Worm (Caenorhabditis elegans) whole organism, L2 larva: ENCODE results near the gene col-152.

Experiments
- C34F6.9 ChIP-seq: fragments of 150-350 bp; optimal IDR thresholded peaks from 2 replicates; lab custom pipeline; 2014; ENCODE audit warnings: missing biosample characterization, missing genetic modification characterization
- F13H6.1 ChIP-seq: sonication (generic microtip); optimal IDR thresholded peaks from 2 replicates; lab custom pipeline; 2016; ENCODE audit warnings: missing genetic modification characterization, missing compliant biosample characterization
- R02D3.7 ChIP-seq: fragments of 150-350 bp; optimal IDR thresholded peaks from 2 replicates; lab custom pipeline; 2014; ENCODE audit warnings: missing biosample characterization, missing genetic modification characterization
- Y55F3AM.14 ChIP-seq: fragments of 200-800 bp; sonication (Bioruptor generic); optimal IDR thresholded peaks from 2 replicates; lab custom pipeline; 2018; ENCODE audit warnings: mild to moderate bottlenecking, missing genetic modification characterization, missing compliant biosample characterization
- ZK546.5 ChIP-seq: sonication (generic microtip); optimal IDR thresholded peaks from 2 replicates; lab custom pipeline; 2017; ENCODE audit warnings: missing biosample characterization, missing genetic modification characterization
- alr-1 ChIP-seq: fragments of 150-350 bp; optimal IDR thresholded peaks from 2 replicates; lab custom pipeline; 2014; ENCODE audit warnings: missing biosample characterization, missing genetic modification characterization
- aly-2 ChIP-seq: fragments of 150-350 bp; optimal IDR thresholded peaks from 2 replicates; lab custom pipeline; 2014; ENCODE audit warnings: missing biosample characterization, missing genetic modification characterization
- ama-1 ChIP-seq: fragments of 150-350 bp; optimal IDR thresholded peaks from 2 replicates; lab custom pipeline; 2018; ENCODE audit warnings: inconsistent platforms
- blmp-1 ChIP-seq: sonication (generic microtip); optimal IDR thresholded peaks from 2 replicates; lab custom pipeline; 2017; ENCODE audit warnings: missing genetic modification characterization, mild to moderate bottlenecking, missing compliant biosample characterization, antibody characterized with exemption, moderate library complexity; ENCODE audit not compliant: insufficient read depth
- ceh-16 ChIP-seq: fragments of 150-350 bp; optimal IDR thresholded peaks from 2 replicates; lab custom pipeline; 2014; ENCODE audit warnings: missing biosample characterization, missing genetic modification characterization
- crh-2 ChIP-seq: sonication (generic microtip); optimal IDR thresholded peaks from 2 replicates; lab custom pipeline; 2017; ENCODE audit warnings: missing biosample characterization, missing genetic modification characterization
- dmd-4 ChIP-seq: sonication (generic microtip); optimal IDR thresholded peaks from 2 replicates; lab custom pipeline; 2017; ENCODE audit warnings: missing biosample characterization, missing genetic modification characterization
- egl-27 ChIP-seq: sonication (generic microtip); optimal IDR thresholded peaks from 3 replicates; lab custom pipeline; 2017; ENCODE audit warnings: missing biosample characterization, missing genetic modification reagents, missing genetic modification characterization
- elt-1 ChIP-seq: fragments of 150-350 bp; optimal IDR thresholded peaks from 2 replicates; lab custom pipeline; 2014; ENCODE audit warnings: missing biosample characterization, missing genetic modification characterization
- elt-3 ChIP-seq: sonication (generic microtip); optimal IDR thresholded peaks from 2 replicates; lab custom pipeline; 2017; ENCODE audit warnings: missing biosample characterization, missing genetic modification characterization
- fos-1 ChIP-seq: fragments of 150-350 bp; optimal IDR thresholded peaks from 2 replicates; lab custom pipeline; 2014; ENCODE audit warnings: missing biosample characterization, missing genetic modification characterization
- gmeb-1 ChIP-seq: fragments of 150-350 bp; optimal IDR thresholded peaks from 2 replicates; lab custom pipeline; 2014; ENCODE audit warnings: missing biosample characterization, missing genetic modification characterization
- lin-13 ChIP-seq: fragments of 150-350 bp; optimal IDR thresholded peaks from 2 replicates; lab custom pipeline; 2014; ENCODE audit warnings: missing biosample characterization, missing genetic modification reagents, missing genetic modification characterization
- lin-39 ChIP-seq: fragments of 150-350 bp; optimal IDR thresholded peaks from 2 replicates; lab custom pipeline; 2014; ENCODE audit warnings: missing biosample characterization, missing genetic modification reagents, missing genetic modification characterization
- mbf-1 ChIP-seq: sonication (generic microtip); optimal IDR thresholded peaks from 2 replicates; lab custom pipeline; 2017; ENCODE audit warnings: missing biosample characterization, missing genetic modification characterization
- mdl-1 ChIP-seq, 2 experiments: fragments of 150-350 bp in 1 of 2; sonication (generic microtip) in 1 of 2; optimal IDR thresholded peaks; 2 replicates each; lab custom pipeline; 2017; ENCODE audit warnings: missing biosample characterization in 2 of 2, missing genetic modification characterization in 2 of 2
- nhr-10 ChIP-seq: sonication (generic microtip); optimal IDR thresholded peaks from 2 replicates; lab custom pipeline; 2017; ENCODE audit warnings: missing biosample characterization, missing genetic modification characterization
- nhr-11 ChIP-seq: fragments of 150-350 bp; optimal IDR thresholded peaks from 2 replicates; lab custom pipeline; 2014; ENCODE audit warnings: missing biosample characterization, missing genetic modification characterization
- nhr-12 ChIP-seq: fragments of 150-350 bp; optimal IDR thresholded peaks from 2 replicates; lab custom pipeline; 2014; ENCODE audit warnings: missing biosample characterization, missing genetic modification characterization
- nhr-129 ChIP-seq: fragments of 150-350 bp; optimal IDR thresholded peaks from 2 replicates; lab custom pipeline; 2014; ENCODE audit warnings: missing biosample characterization, missing genetic modification characterization
- nhr-21 ChIP-seq: fragments of 150-350 bp; optimal IDR thresholded peaks from 2 replicates; lab custom pipeline; 2014; ENCODE audit warnings: missing biosample characterization, missing genetic modification characterization
- nhr-237 ChIP-seq: fragments of 150-350 bp; optimal IDR thresholded peaks from 2 replicates; lab custom pipeline; 2014; ENCODE audit warnings: missing biosample characterization, missing genetic modification characterization
- nhr-6 ChIP-seq: fragments of 150-350 bp; optimal IDR thresholded peaks from 2 replicates; lab custom pipeline; 2014; ENCODE audit warnings: missing biosample characterization, missing genetic modification characterization
- nhr-77 ChIP-seq: fragments of 150-350 bp; optimal IDR thresholded peaks from 2 replicates; lab custom pipeline; 2014; ENCODE audit warnings: missing biosample characterization, missing genetic modification characterization
- peb-1 ChIP-seq: fragments of 150-350 bp; optimal IDR thresholded peaks from 2 replicates; lab custom pipeline; 2014; ENCODE audit warnings: missing biosample characterization, missing genetic modification characterization
- sem-4 ChIP-seq: fragments of 150-350 bp; optimal IDR thresholded peaks from 2 replicates; lab custom pipeline; 2014; ENCODE audit warnings: missing biosample characterization, missing genetic modification reagents, missing genetic modification characterization
- skn-1 ChIP-seq: sonication (generic microtip); optimal IDR thresholded peaks from 2 replicates; lab custom pipeline; 2017; ENCODE audit warnings: missing biosample characterization, missing genetic modification characterization
- sma-3 ChIP-seq: sonication (generic microtip); optimal IDR thresholded peaks from 2 replicates; lab custom pipeline; 2016; ENCODE audit warnings: missing genetic modification reagents, missing genetic modification characterization, missing compliant biosample characterization
- sma-9 ChIP-seq, 2 experiments: fragments of 150-350 bp in 1 of 2; sonication (generic microtip) in 1 of 2; optimal IDR thresholded peaks; 2 replicates each; lab custom pipeline; 2014 to 2016; ENCODE audit warnings: missing genetic modification characterization in 2 of 2, mild to moderate bottlenecking in 1 of 2, missing biosample characterization in 1 of 2, missing compliant biosample characterization in 1 of 2, missing genetic modification reagents in 1 of 2, moderate library complexity in 1 of 2
- snpc-4 ChIP-seq: fragments of 150-350 bp; optimal IDR thresholded peaks from 2 replicates; lab custom pipeline; 2014; ENCODE audit warnings: missing biosample characterization, missing genetic modification characterization
- unc-39 ChIP-seq: fragments of 150-350 bp; optimal IDR thresholded peaks from 2 replicates; lab custom pipeline; 2014; ENCODE audit warnings: missing biosample characterization, missing genetic modification characterization
- unc-55 ChIP-seq: fragments of 150-350 bp; sonication (generic microtip); optimal IDR thresholded peaks from 3 replicates; lab custom pipeline; 2014; ENCODE audit warnings: missing biosample characterization, missing genetic modification reagents, missing genetic modification characterization
- unc-62 ChIP-seq: fragments of 150-350 bp; optimal IDR thresholded peaks from 2 replicates; lab custom pipeline; 2014; ENCODE audit warnings: missing biosample characterization, missing genetic modification reagents, missing genetic modification characterization
- zag-1 ChIP-seq: fragments of 150-350 bp; optimal IDR thresholded peaks from 2 replicates; lab custom pipeline; 2014; ENCODE audit warnings: missing biosample characterization, missing genetic modification characterization
- ztf-1 ChIP-seq: fragments of 200-800 bp; sonication (Bioruptor generic); conservative IDR thresholded peaks from 2 replicates; pipeline ENCODE4 v1.3.6; 2022; ENCODE audit warnings: missing genetic modification characterization, missing compliant biosample characterization
- ztf-11 ChIP-seq: sonication (generic microtip); optimal IDR thresholded peaks from 2 replicates; lab custom pipeline; 2017; ENCODE audit warnings: missing biosample characterization, missing genetic modification characterization
- ztf-4 ChIP-seq: fragments of 150-350 bp; optimal IDR thresholded peaks from 2 replicates; lab custom pipeline; 2014; ENCODE audit warnings: missing biosample characterization, missing genetic modification characterization

Gene col-152

DNA sequence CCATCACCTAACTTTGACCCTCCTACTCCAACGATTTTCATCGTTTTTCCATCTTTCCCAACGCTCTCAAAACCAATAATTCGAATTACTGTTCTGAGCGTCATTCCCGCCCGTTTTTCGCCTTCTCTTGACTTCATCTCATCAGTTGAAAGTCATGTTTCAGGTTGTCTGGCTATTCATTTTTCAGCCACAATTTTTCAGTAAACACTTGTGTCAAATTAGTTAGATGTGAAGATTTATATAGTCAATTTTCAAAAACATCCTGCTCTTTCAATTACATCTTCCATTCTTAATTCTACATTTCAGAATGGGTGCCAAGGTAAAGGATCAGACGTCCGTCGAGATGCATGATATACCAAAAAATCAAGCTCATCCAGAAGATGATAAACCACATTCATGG lies 11.9 kb downstream of the col-152 start, which contains the start of gene del-6:
TSS of gene del-6 (plus strand) at position 301 of the 400 bp plus-strand sequence.
- TF ChIP-seq lin-13 (GFP tag; lab: Kevin White, UChicago): no peak
- no peak for TF ChIP-seq gmeb-1 (tag; lab: Kevin White, UChicago)
- no peak for TF ChIP-seq Y55F3AM.14 (GFP tag; lab: Kevin White, UChicago)
- no peak for TF ChIP-seq alr-1
- TF ChIP-seq egl-27 (tag; lab: Kevin White, UChicago): no peak
- TF ChIP-seq ama-1: no peak
- no peak for TF ChIP-seq dmd-4
- TF ChIP-seq C34F6.9 (tag; lab: Kevin White, UChicago): no peak
- TF ChIP-seq ztf-1 (GFP tag; lab: Robert Waterston, UW): no peak
- TF ChIP-seq unc-62 (GFP tag; lab: Kevin White, UChicago): no peak
- TF ChIP-seq nhr-10: no peak
- no peak for TF ChIP-seq nhr-237 (tag; lab: Kevin White, UChicago)
- TF ChIP-seq zag-1 (tag; lab: Kevin White, UChicago): no peak
- no peak for TF ChIP-seq fos-1 (tag; lab: Kevin White, UChicago)
- no peak for TF ChIP-seq elt-1
- TF ChIP-seq nhr-12 (tag; lab: Kevin White, UChicago): no peak
- no peak for TF ChIP-seq nhr-77
- no peak for TF ChIP-seq nhr-6 (tag; lab: Kevin White, UChicago)
- TF ChIP-seq ztf-11: no peak
- no peak for TF ChIP-seq aly-2 (tag; lab: Kevin White, UChicago)

DNA sequence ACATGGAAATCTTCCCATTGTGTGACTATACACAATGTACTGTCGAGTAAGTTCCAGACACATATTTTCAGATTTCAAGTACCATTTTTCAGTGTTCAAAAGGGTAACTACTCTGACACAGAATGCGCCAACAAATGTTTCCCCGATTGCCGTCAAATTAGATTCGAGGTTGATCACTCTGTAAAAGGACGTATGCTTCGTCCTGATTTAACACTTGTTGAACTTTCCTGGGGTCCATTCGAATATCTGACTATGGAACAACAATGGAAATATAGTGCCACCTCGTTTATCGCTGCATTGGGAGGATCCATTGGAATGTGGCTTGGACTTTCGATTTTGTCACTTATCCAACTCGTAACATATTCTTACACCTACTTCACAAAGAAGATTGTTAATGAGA lies 13.5 kb downstream of the col-152 start:
- TF ChIP-seq unc-62 (GFP tag; lab: Kevin White, UChicago) (no peak), lin-13 (GFP tag; lab: Kevin White, UChicago) (no peak), sma-3 (no peak), Y55F3AM.14 (GFP tag; lab: Kevin White, UChicago) (no peak), nhr-12 (tag; lab: Kevin White, UChicago) (no peak), elt-3 (tag; lab: Kevin White, UChicago) (no peak), unc-55 (GFP tag; lab: Kevin White, UChicago) (no peak), alr-1 (no peak), peb-1 (tag; lab: Kevin White, UChicago) (no peak), sem-4 (tag; lab: Kevin White, UChicago) (no peak), ztf-4 (tag; lab: Kevin White, UChicago) (no peak), snpc-4 (tag; lab: Kevin White, UChicago) (no peak), R02D3.7 (tag; lab: Kevin White, UChicago) (no peak), ZK546.5 (tag; lab: Kevin White, UChicago) (no peak)

DNA sequence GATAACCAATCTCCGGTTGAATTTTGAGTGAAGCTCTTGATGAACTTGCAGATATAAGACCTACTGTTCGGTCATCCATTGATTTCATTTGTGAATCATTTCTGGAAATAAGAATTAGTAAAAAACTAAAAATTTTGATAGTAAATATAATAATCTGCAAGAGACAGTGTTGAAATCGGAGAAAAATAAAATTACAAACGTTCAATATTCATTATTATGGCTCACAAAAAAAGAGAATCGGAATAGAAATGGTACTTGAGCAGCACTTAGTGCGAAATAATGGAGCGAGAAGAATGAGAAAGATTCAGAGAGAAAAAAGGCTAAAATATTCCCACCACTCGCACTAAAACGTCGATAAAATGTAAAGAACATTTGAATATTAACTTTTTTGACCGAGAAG lies 15.6 kb downstream of the col-152 start, which contains the start of gene vps-54:
TSS of gene vps-54 (minus strand) at position 101 of the 400 bp plus-strand sequence.
- TF ChIP-seq snpc-4 (tag; lab: Kevin White, UChicago) (no peak), nhr-11 (tag; lab: Kevin White, UChicago) (no peak), lin-39 (tag; lab: Kevin White, UChicago) (no peak), nhr-10 (no peak), egl-27 (tag; lab: Kevin White, UChicago) (no peak), sem-4 (tag; lab: Kevin White, UChicago) (no peak)

DNA sequence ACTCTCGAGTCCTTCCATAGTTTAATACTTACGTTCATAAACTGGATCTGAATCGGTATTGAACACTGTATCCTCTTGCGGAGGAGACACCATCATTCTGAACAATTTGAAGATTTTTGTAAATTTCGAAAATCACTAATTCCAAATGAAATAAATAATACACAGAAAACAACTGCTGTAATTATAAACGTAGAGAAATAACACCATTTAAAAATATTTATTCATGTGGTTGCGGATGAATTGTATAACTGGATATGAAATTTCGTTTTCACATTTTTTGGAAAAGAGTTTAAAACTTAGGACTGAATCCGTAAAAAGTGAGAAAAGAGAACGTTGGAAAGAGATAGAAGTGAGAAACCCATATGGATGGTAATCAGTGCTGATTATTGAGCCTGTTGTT lies 17.5 kb downstream of the col-152 start, which contains the start of gene mics-1:
TSS of gene mics-1 (minus strand) at position 101 of the 400 bp plus-strand sequence.
- no peak for TF ChIP-seq C34F6.9 (tag; lab: Kevin White, UChicago)
- no peak for TF ChIP-seq dmd-4
- TF ChIP-seq nhr-10: no peak
- no peak for TF ChIP-seq gmeb-1 (tag; lab: Kevin White, UChicago)
- TF ChIP-seq unc-39: no peak
- TF ChIP-seq zag-1 (tag; lab: Kevin White, UChicago): no peak
- no peak for TF ChIP-seq skn-1 (tag; lab: Kevin White, UChicago)
- TF ChIP-seq alr-1: no peak
- TF ChIP-seq, all 48 proteins: peak for 0

DNA sequence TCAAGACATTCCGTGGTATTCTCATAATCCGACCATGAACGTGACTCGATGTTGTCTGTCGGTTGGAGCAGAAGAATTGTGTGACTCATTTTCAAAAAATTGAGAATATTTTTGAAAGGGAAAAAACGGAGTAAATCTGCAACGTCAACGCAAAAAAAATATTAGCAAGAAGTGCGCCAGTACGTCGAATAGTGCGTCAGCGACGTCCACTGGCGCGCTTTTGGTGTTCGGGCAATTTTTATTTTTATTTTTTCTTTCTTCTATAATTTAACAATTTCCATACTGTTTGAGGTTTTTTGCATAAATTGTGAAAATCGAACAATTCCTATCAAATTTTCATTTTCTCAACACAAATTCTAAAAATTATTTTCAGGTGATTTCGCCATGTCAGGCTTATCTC lies 18.2 kb downstream of the col-152 start, which contains the start of the genes erh-1 and lpd-9:
TSS of gene erh-1 (minus strand) at position 204 of the 400 bp plus-strand sequence.
TSS of gene lpd-9 (plus strand) at position 368 of the 400 bp plus-strand sequence.
- TF ChIP-seq blmp-1 (tag; lab: Kevin White, UChicago) (peak; percentile 17), mdl-1 (tag; optimal IDR thresholded peaks at IDR 0.05; lab: Kevin White, UChicago) (no peak), ztf-4 (tag; lab: Kevin White, UChicago) (no peak), snpc-4 (tag; lab: Kevin White, UChicago) (peak; percentile 49), dmd-4 (no peak), ceh-16 (tag; lab: Kevin White, UChicago) (no peak), egl-27 (tag; lab: Kevin White, UChicago) (peak; percentile 79), nhr-6 (tag; lab: Kevin White, UChicago) (no peak), nhr-21 (tag; lab: Kevin White, UChicago) (peak; percentile 61), nhr-129 (tag; lab: Kevin White, UChicago) (peak; percentile 51), elt-1 (no peak), sem-4 (tag; lab: Kevin White, UChicago) (peak; percentile 25), F13H6.1 (tag; lab: Kevin White, UChicago) (peak; percentile 79), nhr-10 (peak; percentile 25), nhr-237 (tag; lab: Kevin White, UChicago) (no peak), nhr-11 (tag; lab: Kevin White, UChicago) (no peak), fos-1 (tag; lab: Kevin White, UChicago) (peak; percentile 29), sma-9 (GFP tag; optimal IDR thresholded peaks at IDR 0.05; lab: Kevin White, UChicago) (peak; percentile 85), sma-9 (tag; optimal IDR thresholded peaks at IDR 0.05; lab: Kevin White, UChicago) (no peak), skn-1 (tag; lab: Kevin White, UChicago) (no peak), sma-3 (peak; percentile 65), unc-55 (GFP tag; lab: Kevin White, UChicago) (peak; percentile 89), mbf-1 (tag; lab: Kevin White, UChicago) (no peak), crh-2 (peak; percentile 59), R02D3.7 (tag; lab: Kevin White, UChicago) (peak; percentile 2), C34F6.9 (tag; lab: Kevin White, UChicago) (peak; percentile 90), ztf-11 (no peak)
